Fruit fly (Drosophila melanogaster): ENCODE results near the gene CG3430.
A peak's percentile ranks its signal among the peaks of the same experiment; 100 is the strongest.

CG3430 gene

DNA sequence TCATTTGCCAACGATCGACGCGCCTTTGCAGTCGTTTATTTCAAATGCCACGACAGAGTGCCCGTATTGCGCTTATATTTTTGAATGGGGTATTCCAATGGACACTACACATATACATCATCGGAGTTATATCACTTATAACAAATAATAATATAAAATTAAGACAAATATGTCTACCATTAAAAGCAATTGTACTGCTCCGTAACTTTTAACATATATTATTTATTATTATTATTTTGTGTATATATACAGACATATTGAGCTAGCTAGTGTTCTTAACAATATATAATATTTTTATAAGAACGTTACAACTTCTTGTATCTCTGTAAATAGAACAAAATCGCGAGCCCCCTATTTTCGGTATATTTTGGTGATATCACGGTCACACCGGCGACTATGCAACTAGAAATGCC is 7.2 kb downstream of the CG3430 start, which contains the start of the genes sip2 and Coprox (continued):
- TF ChIP-seq twi (tag; optimal IDR thresholded peaks at IDR 0.05) (peak; percentile 63), disco-r (GFP tag; optimal IDR thresholded peaks at IDR 0.05) (no peak), CG8089 (GFP tag; optimal IDR thresholded peaks at IDR 0.05) (no peak), gro (GFP tag; optimal IDR thresholded peaks at IDR 0.05) (no peak), sob (GFP tag; IDR thresholded peaks at IDR 0.05) (0 out of 2 replicates have a peak, but pooled peaks have one; percentile 34), CG9609 (GFP tag; optimal IDR thresholded peaks at IDR 0.05) (no peak), shn (GFP tag; optimal IDR thresholded peaks at IDR 0.05) (no peak), CG1233 (GFP tag; optimal IDR thresholded peaks at IDR 0.05) (no peak), her (GFP tag; optimal IDR thresholded peaks at IDR 0.05) (no peak), CG14860 (GFP tag; IDR thresholded peaks at IDR 0.05; ENCODE audit: partially characterized antibody) (no peak), Xrp1 (GFP tag; IDR thresholded peaks at IDR 0.05) (peak; percentile 67), CG14441 (GFP tag; IDR thresholded peaks at IDR 0.05) (0 out of 2 replicates have a peak, but pooled peaks have one; percentile 46), Neu2 (GFP tag; optimal IDR thresholded peaks at IDR 0.05; ENCODE audit: borderline replicate concordance) (no peak), zfh2 (GFP tag; optimal IDR thresholded peaks at IDR 0.05) (no peak), CG10274 (GFP tag; optimal IDR thresholded peaks at IDR 0.05) (no peak), ci (GFP tag; IDR thresholded peaks at IDR 0.05) (0 out of 3 replicates have a peak, but pooled peaks have one; percentile 45), Dip3 (GFP tag; optimal IDR thresholded peaks at IDR 0.05) (no peak), TFAM (GFP tag; optimal IDR thresholded peaks at IDR 0.05) (no peak), CG4328 (GFP tag; optimal IDR thresholded peaks at IDR 0.05) (peak; percentile 47), Oli (tag; optimal IDR thresholded peaks at IDR 0.05) (peak; percentile 37), Scr (GFP tag; IDR thresholded peaks at IDR 0.05; ENCODE audit: partially characterized antibody) (no peak), Elba2 (GFP tag; optimal IDR thresholded peaks at IDR 0.05) (no peak), CG14050 (GFP tag; IDR thresholded peaks at IDR 0.05) (no peak), CG11723 (GFP tag; optimal IDR thresholded peaks at IDR 0.05) (no peak), bbx (GFP tag; IDR thresholded peaks at IDR 0.05; ENCODE audit: partially characterized antibody) (no peak), CG8290 (GFP tag; optimal IDR thresholded peaks at IDR 0.05) (peak; percentile 42), CG8290 (tag; optimal IDR thresholded peaks at IDR 0.05) (no peak), nom (GFP tag; optimal IDR thresholded peaks at IDR 0.05) (peak; percentile 21), sr (GFP tag; IDR thresholded peaks at IDR 0.05) (no peak), Stat92E (GFP tag; optimal IDR thresholded peaks at IDR 0.05) (peak in 1 of 3 experiments; percentile 15), tx (GFP tag; optimal IDR thresholded peaks at IDR 0.05) (no peak), CG17361 (GFP tag; IDR thresholded peaks at IDR 0.05) (peak; percentile 89), abd-A (tag; optimal IDR thresholded peaks at IDR 0.05) (no peak), Hr51 (GFP tag; optimal IDR thresholded peaks at IDR 0.05) (no peak), bigmax (GFP tag; optimal IDR thresholded peaks at IDR 0.05) (no peak), vfl (GFP tag; optimal IDR thresholded peaks at IDR 0.05) (no peak), CG1602 (GFP tag; optimal IDR thresholded peaks at IDR 0.05) (peak; percentile 52), CG4424 (GFP tag; optimal IDR thresholded peaks at IDR 0.05) (peak; percentile 38), NC2α (GFP tag; optimal IDR thresholded peaks at IDR 0.05) (no peak), CG6254 (GFP tag; optimal IDR thresholded peaks at IDR 0.05) (no peak), CG11696 (GFP tag; IDR thresholded peaks at IDR 0.05) (no peak), CG11695 (GFP tag; IDR thresholded peaks at IDR 0.05) (peak; percentile 27; the same call in 1 of the 3 replicates), crol (GFP tag; IDR thresholded peaks at IDR 0.05) (no peak), lola (GFP tag; optimal IDR thresholded peaks at IDR 0.05) (peak in 1 of 3 experiments; percentile 77), Dll (GFP tag; IDR thresholded peaks at IDR 0.05; ENCODE audit: partially characterized antibody) (0 out of 4 replicates have a peak, but pooled peaks have one; percentile 13), CG15696 (tag; optimal IDR thresholded peaks at IDR 0.05) (peak; percentile 76), Hand (GFP tag; optimal IDR thresholded peaks at IDR 0.05) (no peak), CG16779 (GFP tag; IDR thresholded peaks at IDR 0.05) (no peak), CG12769 (tag; optimal IDR thresholded peaks at IDR 0.05) (no peak), Eip74EF (GFP tag; optimal IDR thresholded peaks at IDR 0.05) (peak in 1 of 2 experiments; percentile 46)

All from whole organism, embryonic.